Fruit fly (Drosophila melanogaster) whole organism, adult: Measurements from ENCODE around the gene Arp3.

Experiments
- CG11617 ChIP-seq: fragments of 200-800 bp; sonication (Bioruptor generic); optimal IDR thresholded peaks from 2 replicates; lab custom pipeline; 2017; ENCODE audit warnings: mild to moderate bottlenecking, missing biosample characterization, missing genetic modification reagents, missing genetic modification characterization
- CG12768 ChIP-seq: fragments of 200-800 bp; sonication (Bioruptor generic); optimal IDR thresholded peaks from 2 replicates; lab custom pipeline; 2017; ENCODE audit warnings: missing biosample characterization, missing genetic modification characterization, mild to moderate bottlenecking, moderate library complexity, missing genetic modification reagents
- CG14711 ChIP-seq: fragments of 200-800 bp; sonication (Bioruptor generic); optimal IDR thresholded peaks from 2 replicates; lab custom pipeline; 2018; ENCODE audit warnings: missing biosample characterization, mild to moderate bottlenecking, missing genetic modification characterization, moderate library complexity
- Crg-1 ChIP-seq: fragments of 200-800 bp; sonication (Bioruptor generic); optimal IDR thresholded peaks from 2 replicates; lab custom pipeline; 2016; ENCODE audit warnings: missing biosample characterization, missing genetic modification characterization
- Hr96 ChIP-seq: fragments of 200-800 bp; sonication (Bioruptor generic); optimal IDR thresholded peaks from 2 replicates; lab custom pipeline; 2016; ENCODE audit warnings: missing biosample characterization, missing genetic modification characterization
- Mnt ChIP-seq: fragments of 200-800 bp; sonication (Bioruptor generic); optimal IDR thresholded peaks from 2 replicates; lab custom pipeline; 2016; ENCODE audit warnings: missing biosample characterization, mild to moderate bottlenecking, missing genetic modification characterization
- kay ChIP-seq: fragments of 200-800 bp; sonication (Bioruptor generic); peaks from one replicate; lab custom pipeline; 2016; ENCODE audit warnings: missing biosample characterization, missing genetic modification characterization, borderline replicate concordance
- pad ChIP-seq: fragments of 200-800 bp; sonication (Bioruptor generic); optimal IDR thresholded peaks from 3 replicates; lab custom pipeline; 2017; ENCODE audit warnings: missing biosample characterization, missing genetic modification characterization, mild to moderate bottlenecking, moderate library complexity, missing genetic modification reagents

dm6 chr3L:8086218-8086617 is 29.5 kb downstream of the Arp3 start:
- TF ChIP-seq Hr96, result no peak
- TF ChIP-seq CG14711 (tag; lab: Kevin White, UChicago), result no peak
- no peak for TF ChIP-seq Mnt (GFP tag; lab: Kevin White, UChicago)
- no peak for TF ChIP-seq kay (GFP tag; lab: Kevin White, UChicago)
- no peak for TF ChIP-seq pad
- TF ChIP-seq CG11617 (GFP tag; lab: Kevin White, UChicago), result no peak
- no peak for TF ChIP-seq CG12768
- TF ChIP-seq Crg-1 (GFP tag; lab: Kevin White, UChicago), result no peak
